Worm (Caenorhabditis elegans) whole organism, L4 larva: ENCODE data around the gene Y97E10AR.6.
A peak's percentile ranks its signal among the peaks of the same experiment; 100 is the strongest.

ENCODE experiments used
- F10B5.3 ChIP-seq: sonication (generic microtip); optimal IDR thresholded peaks from 2 replicates; lab custom pipeline; 2016; ENCODE audit warnings: mild to moderate bottlenecking, missing genetic modification characterization, missing compliant biosample characterization
- F26F4.8 ChIP-seq: fragments of 200-800 bp; sonication (Bioruptor generic); conservative IDR thresholded peaks from 2 replicates; pipeline ENCODE4 v1.3.6; 2022; ENCODE audit warnings: missing genetic modification characterization, missing compliant biosample characterization
- R02D3.7 ChIP-seq: fragments of 150-350 bp; sonication (generic microtip); optimal IDR thresholded peaks from 3 replicates; lab custom pipeline; 2014; ENCODE audit warnings: missing biosample characterization, missing genetic modification characterization
- Y105C5A.15 ChIP-seq: fragments of 200-800 bp; sonication (Bioruptor generic); IDR thresholded peaks from 2 replicates; pipeline ENCODE4 v1.3.6; 2022; ENCODE audit warnings: missing genetic modification characterization, missing compliant biosample characterization
- ZK337.2 ChIP-seq: fragments of 200-800 bp; sonication (Bioruptor generic); IDR thresholded peaks from 2 replicates; pipeline ENCODE4 v1.3.6; 2022; ENCODE audit warnings: missing genetic modification reagents, missing genetic modification characterization, missing compliant biosample characterization
- aha-1 ChIP-seq: fragments of 150-350 bp; peaks from one replicate; lab custom pipeline; 2014; ENCODE audit warnings: missing biosample characterization, missing genetic modification characterization
- ama-1 ChIP-seq: fragments of 150-350 bp; optimal IDR thresholded peaks from 2 replicates; lab custom pipeline; 2014; ENCODE audit warnings: inconsistent platforms, mixed read lengths
- attf-4 ChIP-seq: sonication (generic microtip); optimal IDR thresholded peaks from 3 replicates; lab custom pipeline; 2017; ENCODE audit warnings: missing biosample characterization, missing genetic modification characterization
- ceh-20 ChIP-seq: fragments of 200-800 bp; sonication (Bioruptor generic); IDR thresholded peaks from 2 replicates; pipeline ENCODE4 v1.3.6; 2022; ENCODE audit warnings: missing genetic modification reagents, missing genetic modification characterization, missing compliant biosample characterization
- cey-2 ChIP-seq: sonication (generic microtip); optimal IDR thresholded peaks from 3 replicates; lab custom pipeline; 2017; ENCODE audit warnings: missing genetic modification characterization, mild to moderate bottlenecking, missing compliant biosample characterization, antibody characterized with exemption, borderline replicate concordance; ENCODE audit not compliant: insufficient read depth
- daf-12 ChIP-seq: fragments of 150-350 bp; optimal IDR thresholded peaks from 2 replicates; lab custom pipeline; 2014; ENCODE audit warnings: missing biosample characterization, missing genetic modification reagents, missing genetic modification characterization
- daf-16 ChIP-seq, 3 experiments: sonication (generic microtip); optimal IDR thresholded peaks; 2 replicates each; lab custom pipeline; 2016 to 2017; ENCODE audit warnings: missing genetic modification characterization in 3 of 3, missing genetic modification reagents in 3 of 3, mild to moderate bottlenecking in 2 of 3, missing compliant biosample characterization in 2 of 3, missing biosample characterization in 1 of 3, moderate library complexity in 1 of 3
- daf-8 ChIP-seq: fragments of 200-800 bp; sonication (Bioruptor generic); IDR thresholded peaks from 2 replicates; pipeline ENCODE4 v1.3.6; 2022; ENCODE audit warnings: missing genetic modification characterization, missing compliant biosample characterization
- dmd-6 ChIP-seq: fragments of 200-800 bp; sonication (Bioruptor generic); IDR thresholded peaks from 2 replicates; pipeline ENCODE4 v1.3.6; 2022; ENCODE audit warnings: missing genetic modification reagents, missing genetic modification characterization, missing compliant biosample characterization
- dmd-8 ChIP-seq: fragments of 200-800 bp; sonication (Bioruptor generic); IDR thresholded peaks from 2 replicates; pipeline ENCODE4 v1.3.6; 2022; ENCODE audit warnings: missing genetic modification characterization, missing compliant biosample characterization
- dmd-9 ChIP-seq: fragments of 200-800 bp; sonication (Bioruptor generic); IDR thresholded peaks from 2 replicates; pipeline ENCODE4 v1.3.6; 2022; ENCODE audit warnings: missing genetic modification reagents, missing genetic modification characterization, missing compliant biosample characterization
- dpl-1 ChIP-seq: fragments of 150-350 bp; optimal IDR thresholded peaks from 2 replicates; lab custom pipeline; 2014; ENCODE audit warnings: missing biosample characterization, missing genetic modification reagents, missing genetic modification characterization
- duxl-1 ChIP-seq: sonication (generic microtip); optimal IDR thresholded peaks from 2 replicates; lab custom pipeline; 2016; ENCODE audit warnings: mild to moderate bottlenecking, missing genetic modification characterization, moderate library complexity, missing compliant biosample characterization; ENCODE audit not compliant: poor library complexity
- dve-1 ChIP-seq: sonication (generic microtip); optimal IDR thresholded peaks from 2 replicates; lab custom pipeline; 2017; ENCODE audit warnings: antibody characterized with exemption, mild to moderate bottlenecking, missing genetic modification characterization, missing compliant biosample characterization; ENCODE audit not compliant: insufficient read depth
- egl-43 ChIP-seq: fragments of 200-800 bp; sonication (Bioruptor generic); IDR thresholded peaks from 2 replicates; pipeline ENCODE4 v1.3.6; 2022; ENCODE audit warnings: missing genetic modification reagents, missing genetic modification characterization, missing compliant biosample characterization
- fos-1 ChIP-seq: fragments of 150-350 bp; optimal IDR thresholded peaks from 2 replicates; lab custom pipeline; 2014; ENCODE audit warnings: missing biosample characterization, missing genetic modification characterization
- hlh-11 ChIP-seq: fragments of 200-800 bp; sonication (Bioruptor generic); optimal IDR thresholded peaks from 2 replicates; lab custom pipeline; 2018; ENCODE audit warnings: mild to moderate bottlenecking, missing genetic modification characterization, missing compliant biosample characterization
- jun-1 ChIP-seq: fragments of 150-350 bp; optimal IDR thresholded peaks from 2 replicates; lab custom pipeline; 2014; ENCODE audit warnings: missing biosample characterization, missing genetic modification reagents, missing genetic modification characterization
- lin-1 ChIP-seq: fragments of 200-800 bp; sonication (Bioruptor generic); IDR thresholded peaks from 2 replicates; pipeline ENCODE4 v1.3.6; 2022; ENCODE audit warnings: missing genetic modification reagents, missing genetic modification characterization, missing compliant biosample characterization
- lin-13 ChIP-seq: fragments of 150-350 bp; optimal IDR thresholded peaks from 2 replicates; lab custom pipeline; 2014; ENCODE audit warnings: missing biosample characterization, missing genetic modification reagents, missing genetic modification characterization
- lin-39 ChIP-seq: fragments of 150-350 bp; optimal IDR thresholded peaks from 2 replicates; lab custom pipeline; 2014; ENCODE audit warnings: missing biosample characterization, missing genetic modification reagents, missing genetic modification characterization
- madf-5 ChIP-seq, 2 experiments: fragments of 200-800 bp; sonication (Bioruptor generic); IDR thresholded peaks; 2 replicates each; pipeline ENCODE4 v1.3.6; 2022; ENCODE audit warnings: missing compliant biosample characterization in 2 of 2, missing genetic modification characterization in 2 of 2
- mdl-1 ChIP-seq, 2 experiments: fragments of 150-350 bp in 1 of 2; sonication (generic microtip) in 1 of 2; optimal IDR thresholded peaks; 2 replicates each; lab custom pipeline; 2014 to 2017; ENCODE audit warnings: missing biosample characterization in 2 of 2, missing genetic modification characterization in 2 of 2
- mes-2 ChIP-seq: sonication (generic microtip); optimal IDR thresholded peaks from 2 replicates; lab custom pipeline; 2016; ENCODE audit warnings: missing genotype, mild to moderate bottlenecking, missing genetic modification characterization, missing compliant biosample characterization; ENCODE audit not compliant: poor library complexity, severe bottlenecking
- mxl-2 ChIP-seq: fragments of 200-800 bp; sonication (Bioruptor generic); conservative IDR thresholded peaks from 2 replicates; pipeline ENCODE4 v1.3.6; 2022; ENCODE audit warnings: missing genetic modification reagents, missing genetic modification characterization, missing compliant biosample characterization
- mxl-3 ChIP-seq: fragments of 200-800 bp; sonication (Bioruptor generic); optimal IDR thresholded peaks from 2 replicates; lab custom pipeline; 2018; ENCODE audit warnings: mild to moderate bottlenecking, missing genetic modification characterization, missing compliant biosample characterization
- nhr-102 ChIP-seq: sonication (generic microtip); optimal IDR thresholded peaks from 2 replicates; lab custom pipeline; 2016; ENCODE audit warnings: mild to moderate bottlenecking, missing genetic modification characterization, moderate library complexity, missing compliant biosample characterization
- nhr-11 ChIP-seq: fragments of 150-350 bp; optimal IDR thresholded peaks from 2 replicates; lab custom pipeline; 2014; ENCODE audit warnings: missing biosample characterization, missing genetic modification characterization
- nhr-111 ChIP-seq: fragments of 200-800 bp; sonication (Bioruptor generic); optimal IDR thresholded peaks from 2 replicates; lab custom pipeline; 2018; ENCODE audit warnings: mild to moderate bottlenecking, missing genetic modification characterization, missing compliant biosample characterization
- nhr-237 ChIP-seq: sonication (generic microtip); optimal IDR thresholded peaks from 2 replicates; lab custom pipeline; 2017; ENCODE audit warnings: missing biosample characterization, missing genetic modification characterization
- nhr-28 ChIP-seq: fragments of 150-350 bp; optimal IDR thresholded peaks from 2 replicates; lab custom pipeline; 2014; ENCODE audit warnings: missing biosample characterization, missing genetic modification characterization
- nhr-6 ChIP-seq: fragments of 150-350 bp; optimal IDR thresholded peaks from 2 replicates; lab custom pipeline; 2014; ENCODE audit warnings: missing biosample characterization, missing genetic modification characterization
- nhr-76 ChIP-seq: fragments of 150-350 bp; optimal IDR thresholded peaks from 2 replicates; lab custom pipeline; 2014; ENCODE audit warnings: missing biosample characterization, missing genetic modification characterization
- php-3 ChIP-seq: fragments of 200-800 bp; sonication (Bioruptor generic); IDR thresholded peaks from 2 replicates; pipeline ENCODE4 v1.3.6; 2022; ENCODE audit warnings: missing genetic modification reagents, missing genetic modification characterization, missing compliant biosample characterization
- pqm-1 ChIP-seq: sonication (generic microtip); optimal IDR thresholded peaks from 2 replicates; lab custom pipeline; 2017; ENCODE audit warnings: missing biosample characterization, missing genetic modification characterization
- rbr-2 ChIP-seq: sonication (generic microtip); optimal IDR thresholded peaks from 2 replicates; lab custom pipeline; 2016; ENCODE audit warnings: missing genotype, missing genetic modification characterization, missing compliant biosample characterization
- sdz-12 ChIP-seq: fragments of 200-800 bp; sonication (Bioruptor generic); optimal IDR thresholded peaks from 2 replicates; lab custom pipeline; 2018; ENCODE audit warnings: mild to moderate bottlenecking, missing genetic modification characterization, missing compliant biosample characterization
- snpc-1.2 ChIP-seq: fragments of 200-800 bp; sonication (Bioruptor generic); IDR thresholded peaks from 2 replicates; pipeline ENCODE4 v1.3.6; 2022; ENCODE audit warnings: missing genetic modification reagents, missing genetic modification characterization, missing compliant biosample characterization
- snpc-4 ChIP-seq: fragments of 150-350 bp; optimal IDR thresholded peaks from 2 replicates; lab custom pipeline; 2014; ENCODE audit warnings: missing biosample characterization, missing genetic modification characterization
- tag-97 ChIP-seq: fragments of 200-800 bp; sonication (Bioruptor generic); IDR thresholded peaks from 2 replicates; pipeline ENCODE4 v1.3.6; 2022; ENCODE audit warnings: missing genetic modification characterization, missing compliant biosample characterization
- unc-130 ChIP-seq: sonication (generic microtip); optimal IDR thresholded peaks from 2 replicates; lab custom pipeline; 2016; ENCODE audit warnings: missing genetic modification reagents, missing genetic modification characterization, missing compliant biosample characterization
- zag-1 ChIP-seq: fragments of 150-350 bp; optimal IDR thresholded peaks from 2 replicates; lab custom pipeline; 2014; ENCODE audit warnings: missing biosample characterization, missing genetic modification characterization
- zfp-3 ChIP-seq: fragments of 200-800 bp; sonication (Bioruptor generic); conservative IDR thresholded peaks from 2 replicates; pipeline ENCODE4 v1.3.6; 2022; ENCODE audit warnings: missing genetic modification reagents, missing genetic modification characterization, missing compliant biosample characterization
- zip-11 ChIP-seq: fragments of 200-800 bp; sonication (Bioruptor generic); IDR thresholded peaks from 2 replicates; pipeline ENCODE4 v1.3.6; 2022; ENCODE audit warnings: missing genetic modification characterization, missing compliant biosample characterization

The Y97E10AR.6 gene

DNA sequence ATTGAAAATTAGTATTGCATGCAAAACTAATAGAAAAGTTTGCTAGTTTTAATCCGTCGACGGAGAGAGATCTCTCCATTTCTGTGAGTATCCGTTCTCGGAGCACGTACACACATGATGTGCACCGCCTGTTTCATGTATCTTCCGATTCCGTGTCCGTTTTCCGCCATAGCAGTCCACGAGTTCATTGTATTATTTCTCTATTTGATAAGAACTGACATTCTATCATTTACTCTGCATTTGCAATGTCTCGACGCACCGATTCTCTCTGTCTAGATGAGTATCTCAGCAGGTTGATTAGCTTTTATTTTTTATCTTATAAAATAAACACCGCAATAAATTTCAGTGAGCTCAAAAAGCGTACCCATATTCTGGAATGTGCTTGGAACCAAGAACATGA lies 5.2 kb upstream of the Y97E10AR.6 start:
- TF ChIP-seq dpl-1 (no peak), dmd-8 (GFP tag; lab: Robert Waterston, UW) (no peak), pqm-1 (peak; percentile 37), dve-1 (tag; lab: Kevin White, UChicago) (peak; percentile 36), attf-4 (tag; lab: Kevin White, UChicago) (no peak), hlh-11 (tag; lab: Kevin White, UChicago) (peak; percentile 17), mxl-3 (peak; percentile 10), nhr-237 (tag; lab: Kevin White, UChicago) (no peak), mdl-1 (tag; optimal IDR thresholded peaks at IDR 0.05; lab: Kevin White, UChicago) (no peak), nhr-11 (tag; lab: Kevin White, UChicago) (no peak), cey-2 (tag; lab: Kevin White, UChicago) (no peak), jun-1 (no peak), php-3 (GFP tag; lab: Robert Waterston, UW) (0 out of 2 replicates have a peak, but pooled peaks have one; percentile 34), snpc-4 (no peak), nhr-28 (tag; lab: Kevin White, UChicago) (peak; percentile 40), zip-11 (no peak), dmd-6 (GFP tag; lab: Robert Waterston, UW) (peak; percentile 54), mes-2 (peak; percentile 16), fos-1 (tag; lab: Kevin White, UChicago) (no peak), daf-16 (GFP tag; optimal IDR thresholded peaks at IDR 0.05; lab: Kevin White, UChicago) (no peak), daf-16 (tag; optimal IDR thresholded peaks at IDR 0.05; lab: Kevin White, UChicago) (peak; percentile 5), lin-39 (tag; lab: Kevin White, UChicago) (no peak)

DNA sequence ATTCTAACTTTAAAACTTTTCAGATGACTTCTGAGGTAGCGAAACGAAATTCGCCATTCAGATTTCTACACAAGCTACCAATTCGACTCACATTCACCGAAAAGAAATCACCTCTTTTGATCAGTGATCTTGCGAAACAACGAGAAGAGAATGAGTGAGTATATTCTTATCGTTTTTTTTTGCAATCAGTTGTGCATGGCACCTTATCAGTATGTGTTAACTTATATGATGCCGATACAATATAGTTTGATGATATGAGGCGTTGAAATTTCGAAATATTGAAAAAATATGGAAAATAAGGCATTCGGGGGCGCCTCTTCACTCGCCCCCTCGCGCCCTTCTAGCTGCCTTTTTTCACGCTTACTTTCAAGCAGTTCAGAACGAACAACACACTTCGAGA lies 4.2 kb upstream of the Y97E10AR.6 start:
- TF ChIP-seq lin-13 (GFP tag; lab: Kevin White, UChicago): no peak
- no peak for TF ChIP-seq jun-1
- no peak for TF ChIP-seq daf-8 (GFP tag; lab: Robert Waterston, UW)
- TF ChIP-seq nhr-76 (tag; lab: Kevin White, UChicago): no peak
- TF ChIP-seq nhr-102 (tag; lab: Kevin White, UChicago): no peak
- TF ChIP-seq mdl-1 (tag; optimal IDR thresholded peaks at IDR 0.05; lab: Kevin White, UChicago): no peak
- no peak for TF ChIP-seq tag-97 (GFP tag; lab: Robert Waterston, UW)
- no peak for TF ChIP-seq ama-1 (lab: Kevin White, UChicago)
- no peak for TF ChIP-seq dpl-1
- no peak for TF ChIP-seq F10B5.3 (tag; lab: Kevin White, UChicago)
- no peak for TF ChIP-seq zag-1 (tag; lab: Kevin White, UChicago)
- no peak for TF ChIP-seq Y105C5A.15 (GFP tag; lab: Robert Waterston, UW)
- no peak for TF ChIP-seq dmd-8 (GFP tag; lab: Robert Waterston, UW)
- TF ChIP-seq daf-12 (tag; lab: Kevin White, UChicago): no peak
- no peak for TF ChIP-seq rbr-2 (tag; lab: Kevin White, UChicago)
- TF ChIP-seq nhr-28 (tag; lab: Kevin White, UChicago): peak; percentile 81
- no peak for TF ChIP-seq F26F4.8 (GFP tag; lab: Robert Waterston, UW)
- peak; percentile 12 for TF ChIP-seq nhr-6 (tag; lab: Kevin White, UChicago)
- peak; percentile 75 for TF ChIP-seq dmd-6 (GFP tag; lab: Robert Waterston, UW)
- TF ChIP-seq zip-11: no peak
- no peak for TF ChIP-seq zfp-3
- TF ChIP-seq ZK337.2: no peak
- TF ChIP-seq mxl-2 (GFP tag; lab: Robert Waterston, UW): no peak
- no peak for TF ChIP-seq R02D3.7 (tag; lab: Kevin White, UChicago)
- TF ChIP-seq egl-43 (GFP tag; lab: Robert Waterston, UW): no peak
- TF ChIP-seq snpc-1.2: no peak
- TF ChIP-seq aha-1 (tag; lab: Kevin White, UChicago): no peak
- TF ChIP-seq daf-16 (GFP tag; optimal IDR thresholded peaks at IDR 0.05; lab: Kevin White, UChicago): no peak
- TF ChIP-seq daf-16 (tag; optimal IDR thresholded peaks at IDR 0.05; lab: Kevin White, UChicago): peak; percentile 39
- no peak for TF ChIP-seq nhr-111 (GFP tag; lab: Kevin White, UChicago)
- TF ChIP-seq sdz-12 (GFP tag; lab: Kevin White, UChicago): no peak
- TF ChIP-seq lin-1 (GFP tag; lab: Robert Waterston, UW): 0 out of 2 replicates have a peak, but pooled peaks have one; percentile 17
- TF ChIP-seq dve-1 (tag; lab: Kevin White, UChicago): peak; percentile 28
- no peak for TF ChIP-seq ceh-20 (GFP tag; lab: Robert Waterston, UW)
- TF ChIP-seq unc-130 (GFP tag; lab: Kevin White, UChicago): no peak
- TF ChIP-seq dmd-9 (GFP tag; lab: Robert Waterston, UW): no peak
- TF ChIP-seq php-3 (GFP tag; lab: Robert Waterston, UW): peak; percentile 61
- no peak for TF ChIP-seq duxl-1 (tag; lab: Kevin White, UChicago)
- no peak for TF ChIP-seq madf-5 (GFP tag; IDR thresholded peaks at IDR 0.05; lab: Robert Waterston, UW)
- TF ChIP-seq pqm-1: peak; percentile 87
